Fruit fly (Drosophila melanogaster): ENCODE data around the gene mRpL3.
A peak's percentile ranks its signal among the peaks of the same experiment; 100 is the strongest.

mRpL3 gene

DNA sequence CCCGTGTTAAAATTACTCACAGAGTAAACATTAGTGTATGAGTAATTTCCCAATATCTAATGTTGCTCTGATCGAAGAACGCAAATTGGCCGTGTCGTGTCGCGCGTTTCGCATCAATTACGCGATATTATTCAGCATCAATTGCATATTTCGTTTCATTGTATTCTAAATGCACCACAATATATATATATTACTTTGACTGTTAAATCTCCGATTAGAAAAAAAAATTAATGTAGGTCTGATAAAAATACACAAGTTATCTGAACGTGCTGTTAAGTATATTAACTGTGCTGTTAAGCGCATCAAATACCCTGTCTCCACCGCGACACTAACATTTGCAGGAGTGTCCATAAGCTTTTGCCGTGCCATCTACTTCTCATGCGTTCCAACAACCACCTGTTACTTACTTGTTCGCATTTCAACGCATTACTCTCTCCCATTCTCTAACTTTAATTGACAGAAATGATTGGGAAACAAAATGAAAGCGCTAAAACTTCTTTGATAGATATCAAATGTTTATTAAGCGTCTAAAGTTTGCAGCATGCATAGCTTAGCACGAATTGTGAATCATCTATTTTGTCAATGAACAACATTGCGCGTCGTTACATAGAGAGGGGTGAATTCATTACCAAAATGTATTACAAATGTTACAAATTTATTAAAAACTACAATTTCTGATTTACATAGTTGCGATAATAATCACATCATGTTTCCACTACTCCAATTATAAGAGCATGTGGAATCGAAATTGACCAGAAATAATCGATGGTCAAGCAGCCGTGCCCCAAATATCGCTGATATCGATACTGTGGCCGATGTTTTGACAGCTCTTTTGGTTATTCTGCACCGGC, at the start of gene mRpL3, which contains the start of gene Graf:
TSS of gene mRpL3 (plus strand) at position 802 of the 851 bp plus-strand sequence.
TSS of gene Graf (minus strand) at position 287 of the 851 bp plus-strand sequence.
- TF ChIP-seq tj (GFP tag; optimal IDR thresholded peaks at IDR 0.05) (no peak), CG14711 (tag; optimal IDR thresholded peaks at IDR 0.05) (no peak), CG12768 (GFP tag; optimal IDR thresholded peaks at IDR 0.05) (no peak), Clk (GFP tag; optimal IDR thresholded peaks at IDR 0.05) (no peak), cic (GFP tag; optimal IDR thresholded peaks at IDR 0.05) (no peak), cnc (optimal IDR thresholded peaks at IDR 0.05) (no peak), CG33017 (tag; optimal IDR thresholded peaks at IDR 0.05) (no peak), bab1 (GFP tag; optimal IDR thresholded peaks at IDR 0.05) (peak; percentile 6), kay (GFP tag; ENCODE audit: borderline replicate concordance) (peak; percentile 97), Mnt (GFP tag; optimal IDR thresholded peaks at IDR 0.05) (no peak), Crg-1 (GFP tag; optimal IDR thresholded peaks at IDR 0.05) (no peak), CG1620 (GFP tag; optimal IDR thresholded peaks at IDR 0.05) (no peak), pad (GFP tag; optimal IDR thresholded peaks at IDR 0.05) (peak; percentile 3)

DNA sequence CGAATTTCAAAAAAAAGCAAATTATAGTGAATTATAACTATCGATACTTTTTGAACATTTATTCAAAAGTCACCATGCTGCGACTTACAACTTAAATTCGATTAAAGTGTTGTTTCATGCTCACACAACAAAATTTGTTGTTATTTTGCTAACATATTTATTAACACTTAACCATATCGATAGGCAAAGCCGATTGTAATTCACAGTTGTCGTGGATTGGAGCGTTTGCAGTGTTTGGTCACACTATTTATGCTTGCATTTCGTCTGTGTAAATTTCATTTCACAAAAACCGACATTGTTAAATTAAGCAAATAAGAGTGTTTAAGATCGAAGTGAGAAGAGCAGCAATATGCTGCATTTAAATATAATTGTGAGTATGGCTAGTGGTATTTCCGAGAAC, 48.6 kb upstream of the mRpL3 start, which contains the start of gene HUWE1:
TSS of gene HUWE1 (plus strand) at position 220 of the 400 bp plus-strand sequence.
- TF ChIP-seq Clk (GFP tag; optimal IDR thresholded peaks at IDR 0.05) (no peak), tj (GFP tag; optimal IDR thresholded peaks at IDR 0.05) (peak; percentile 13), ovo (GFP tag; optimal IDR thresholded peaks at IDR 0.05) (no peak), CG12768 (GFP tag; optimal IDR thresholded peaks at IDR 0.05) (no peak), kay (GFP tag; ENCODE audit: borderline replicate concordance) (no peak), CG33017 (tag; optimal IDR thresholded peaks at IDR 0.05) (no peak), Mnt (GFP tag; optimal IDR thresholded peaks at IDR 0.05) (peak; percentile 73), CG1620 (GFP tag; optimal IDR thresholded peaks at IDR 0.05) (peak; percentile 48), CG7045 (GFP tag; optimal IDR thresholded peaks at IDR 0.05) (no peak), Hr96 (GFP tag; optimal IDR thresholded peaks at IDR 0.05) (no peak), toe (GFP tag; optimal IDR thresholded peaks at IDR 0.05) (no peak), pad (GFP tag; optimal IDR thresholded peaks at IDR 0.05) (peak; percentile 36), CG14711 (tag; optimal IDR thresholded peaks at IDR 0.05) (peak; percentile 22), cic (GFP tag; optimal IDR thresholded peaks at IDR 0.05) (no peak), CG11617 (GFP tag; optimal IDR thresholded peaks at IDR 0.05) (peak; percentile 60), bab1 (GFP tag; optimal IDR thresholded peaks at IDR 0.05) (peak; percentile 59), Crg-1 (GFP tag; optimal IDR thresholded peaks at IDR 0.05) (no peak), cnc (optimal IDR thresholded peaks at IDR 0.05) (no peak), CG5204 (GFP tag; optimal IDR thresholded peaks at IDR 0.05) (no peak), CG7101 (tag; optimal IDR thresholded peaks at IDR 0.05) (peak; percentile 63)

DNA sequence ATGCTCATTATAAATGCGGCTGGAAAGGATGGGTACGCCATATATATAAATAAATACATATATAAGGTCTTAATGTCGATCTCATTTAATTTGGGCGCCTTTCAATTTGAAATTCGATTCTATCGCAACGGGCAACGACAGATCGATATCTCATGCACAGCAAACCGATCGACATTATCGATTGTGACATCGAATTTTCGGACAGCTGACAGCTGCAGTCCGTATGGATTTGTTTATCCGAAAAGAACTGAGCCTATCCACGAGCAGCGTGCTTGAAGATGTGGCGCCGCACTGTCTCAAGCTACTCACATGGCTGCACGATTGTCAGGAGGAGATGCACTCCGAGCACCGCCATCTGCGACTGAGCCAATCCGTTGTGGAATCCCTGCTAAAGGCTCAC, 29.1 kb upstream of the mRpL3 start, which contains the start of gene CG8191:
TSS of gene CG8191 (plus strand) at position 211 of the 400 bp plus-strand sequence.
- TF ChIP-seq Clk (GFP tag; optimal IDR thresholded peaks at IDR 0.05), result no peak
- peak; percentile 57 for TF ChIP-seq bab1 (GFP tag; optimal IDR thresholded peaks at IDR 0.05)
- no peak for TF ChIP-seq CG7101 (tag; optimal IDR thresholded peaks at IDR 0.05)
- TF ChIP-seq Hr96 (GFP tag; optimal IDR thresholded peaks at IDR 0.05), result no peak

DNA sequence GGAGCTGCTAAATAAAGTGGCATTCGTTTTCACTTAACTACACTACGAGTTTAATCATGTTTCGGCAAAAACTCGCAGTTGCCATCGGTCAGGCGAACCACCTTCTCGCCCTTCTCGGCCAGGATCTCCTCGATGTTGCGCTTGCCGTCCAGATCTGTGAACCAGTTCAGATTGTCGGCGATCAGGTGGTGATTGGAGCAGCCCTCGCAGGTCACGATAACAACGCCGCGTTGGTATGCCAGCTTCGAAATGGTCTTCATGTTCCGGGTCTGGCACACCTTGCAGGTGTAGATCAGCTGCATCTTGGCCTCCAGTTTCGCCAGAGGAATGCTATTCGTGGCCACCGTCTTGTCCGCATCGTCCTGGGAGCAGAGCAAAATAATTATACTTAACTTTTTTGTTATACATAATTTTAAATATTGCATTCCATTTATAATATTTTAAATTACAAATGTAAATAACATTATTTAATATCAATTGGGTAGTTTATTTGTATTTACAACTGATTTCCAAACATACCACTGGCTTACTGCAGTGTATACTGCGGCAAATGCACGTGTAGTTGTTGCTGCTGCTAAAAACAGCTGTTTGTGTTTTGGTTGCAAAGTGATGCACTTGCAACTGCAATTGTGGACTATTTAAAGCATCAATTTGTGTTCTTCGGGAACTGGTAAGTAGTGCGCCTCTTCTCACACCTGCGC, 27.7 kb upstream of the mRpL3 start:
- TF ChIP-seq Mnt (GFP tag; optimal IDR thresholded peaks at IDR 0.05) (peak; percentile 73), tj (GFP tag; optimal IDR thresholded peaks at IDR 0.05) (no peak), bab1 (GFP tag; optimal IDR thresholded peaks at IDR 0.05) (no peak), CG11617 (GFP tag; optimal IDR thresholded peaks at IDR 0.05) (no peak), toe (GFP tag; optimal IDR thresholded peaks at IDR 0.05) (no peak), ovo (GFP tag; optimal IDR thresholded peaks at IDR 0.05) (no peak), cic (GFP tag; optimal IDR thresholded peaks at IDR 0.05) (no peak), CG7101 (tag; optimal IDR thresholded peaks at IDR 0.05) (peak; percentile 42), pad (GFP tag; optimal IDR thresholded peaks at IDR 0.05) (no peak), cnc (optimal IDR thresholded peaks at IDR 0.05) (no peak), Hr96 (GFP tag; optimal IDR thresholded peaks at IDR 0.05) (no peak), CG5204 (GFP tag; optimal IDR thresholded peaks at IDR 0.05) (no peak), CG1620 (GFP tag; optimal IDR thresholded peaks at IDR 0.05) (no peak)

DNA sequence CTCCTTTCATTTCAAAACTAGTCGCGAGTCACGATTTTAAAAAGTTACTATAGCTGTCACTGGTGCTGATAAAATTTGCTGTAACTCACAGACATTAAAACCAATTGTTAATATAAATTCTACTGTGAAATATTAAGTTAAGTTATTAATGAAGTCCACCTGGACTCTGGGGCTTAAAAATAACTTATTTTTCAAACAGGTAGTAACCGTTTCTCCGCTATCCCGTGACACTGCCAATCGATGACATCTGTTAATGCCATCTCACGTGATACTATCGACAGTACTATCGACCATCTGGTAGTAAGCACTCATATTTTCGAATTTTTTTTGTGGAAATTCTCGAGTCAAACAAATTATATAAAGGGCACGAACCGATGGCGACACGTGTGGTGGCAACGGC, 27.1 kb upstream of the mRpL3 start, which contains the start of the genes CG12379 and MagR:
TSS of gene CG12379 (minus strand) at position 2 of the 400 bp plus-strand sequence.
TSS of gene MagR (plus strand) at position 276 of the 400 bp plus-strand sequence.
- TF ChIP-seq CG14711 (tag; optimal IDR thresholded peaks at IDR 0.05) (peak; percentile 53), CG11617 (GFP tag; optimal IDR thresholded peaks at IDR 0.05) (peak; percentile 71), CG33017 (tag; optimal IDR thresholded peaks at IDR 0.05) (peak; percentile 26), Crg-1 (GFP tag; optimal IDR thresholded peaks at IDR 0.05) (peak; percentile 77), cic (GFP tag; optimal IDR thresholded peaks at IDR 0.05) (no peak), tj (GFP tag; optimal IDR thresholded peaks at IDR 0.05) (peak; percentile 51), CG1620 (GFP tag; optimal IDR thresholded peaks at IDR 0.05) (peak; percentile 90), Clk (GFP tag; optimal IDR thresholded peaks at IDR 0.05) (no peak), Hr96 (GFP tag; optimal IDR thresholded peaks at IDR 0.05) (no peak), bab1 (GFP tag; optimal IDR thresholded peaks at IDR 0.05) (peak; percentile 65), cnc (optimal IDR thresholded peaks at IDR 0.05) (no peak), CG7101 (tag; optimal IDR thresholded peaks at IDR 0.05) (peak; percentile 69), Mnt (GFP tag; optimal IDR thresholded peaks at IDR 0.05) (peak; percentile 87), ovo (GFP tag; optimal IDR thresholded peaks at IDR 0.05) (peak; percentile 44), pad (GFP tag; optimal IDR thresholded peaks at IDR 0.05) (peak; percentile 57), kay (GFP tag; ENCODE audit: borderline replicate concordance) (no peak), toe (GFP tag; optimal IDR thresholded peaks at IDR 0.05) (peak; percentile 87), CG12768 (GFP tag; optimal IDR thresholded peaks at IDR 0.05) (peak; percentile 38), CG7045 (GFP tag; optimal IDR thresholded peaks at IDR 0.05) (peak; percentile 41), CG5204 (GFP tag; optimal IDR thresholded peaks at IDR 0.05) (no peak)

Measured in whole organism, adult.